Fruit fly (Drosophila melanogaster) whole organism, prepupa: ENCODE results near the gene Shawn.
A peak's percentile ranks its signal among the peaks of the same experiment; 100 is the strongest.

Source experiments
- Blimp-1 ChIP-seq: fragments of 200-800 bp; sonication (Bioruptor generic); optimal IDR thresholded peaks from 3 replicates; lab custom pipeline; 2017; ENCODE audit warnings: missing biosample characterization, missing genetic modification characterization, mild to moderate bottlenecking, moderate library complexity, missing genetic modification reagents
- CG10631 ChIP-seq: fragments of 200-800 bp; sonication (Bioruptor generic); optimal IDR thresholded peaks from 2 replicates; lab custom pipeline; 2016; ENCODE audit warnings: missing biosample characterization, missing genetic modification characterization
- CG10669 ChIP-seq: fragments of 200-800 bp; sonication (Bioruptor generic); optimal IDR thresholded peaks from 3 replicates; lab custom pipeline; 2018; ENCODE audit warnings: missing biosample characterization, mild to moderate bottlenecking, missing genetic modification characterization, moderate library complexity
- CG11294 ChIP-seq: fragments of 200-800 bp; sonication (Bioruptor generic); IDR thresholded peaks from 2 replicates; pipeline ENCODE4 v1.3.6; 2022; ENCODE audit warnings: missing biosample characterization, missing genetic modification characterization
- CG11762 ChIP-seq: fragments of 200-800 bp; sonication (Bioruptor generic); optimal IDR thresholded peaks from 3 replicates; lab custom pipeline; 2016; ENCODE audit warnings: missing biosample characterization, missing genetic modification characterization; ENCODE audit not compliant: insufficient read depth
- CG11902 ChIP-seq: fragments of 200-800 bp; sonication (Bioruptor generic); optimal IDR thresholded peaks from 3 replicates; lab custom pipeline; 2016; ENCODE audit warnings: missing biosample characterization, missing genetic modification characterization
- CG15336 ChIP-seq: fragments of 200-800 bp; sonication (Bioruptor generic); IDR thresholded peaks from 2 replicates; pipeline ENCODE4 v1.3.6; 2022; ENCODE audit warnings: missing biosample characterization, missing genetic modification characterization
- CG1621 ChIP-seq: fragments of 200-800 bp; sonication (Bioruptor generic); optimal IDR thresholded peaks from 3 replicates; lab custom pipeline; 2018; ENCODE audit warnings: missing biosample characterization, mild to moderate bottlenecking, missing genetic modification characterization
- CG16779 ChIP-seq: fragments of 200-800 bp; sonication (Bioruptor generic); optimal IDR thresholded peaks from 3 replicates; lab custom pipeline; 2017; ENCODE audit warnings: missing biosample characterization, mild to moderate bottlenecking, missing genetic modification characterization
- CG3032 ChIP-seq: fragments of 200-800 bp; optimal IDR thresholded peaks from 2 replicates; lab custom pipeline; 2019; ENCODE audit warnings: missing biosample characterization, mild to moderate bottlenecking, missing genetic modification characterization, moderate library complexity
- CG31627 ChIP-seq: fragments of 200-800 bp; sonication (Bioruptor generic); optimal IDR thresholded peaks from 3 replicates; lab custom pipeline; 2016; ENCODE audit warnings: missing biosample characterization, missing genetic modification characterization
- CG32006 ChIP-seq: fragments of 200-800 bp; sonication (Bioruptor generic); optimal IDR thresholded peaks from 3 replicates; lab custom pipeline; 2017; ENCODE audit warnings: missing biosample characterization, mild to moderate bottlenecking, missing genetic modification characterization
- CG34406 ChIP-seq: fragments of 200-800 bp; sonication (Bioruptor generic); optimal IDR thresholded peaks from 3 replicates; lab custom pipeline; 2016; ENCODE audit warnings: missing biosample characterization, missing genetic modification characterization
- CG6163 ChIP-seq: fragments of 200-800 bp; sonication (Bioruptor generic); IDR thresholded peaks from 3 replicates; pipeline ENCODE4 v1.3.6; 2022; ENCODE audit warnings: missing biosample characterization, missing genetic modification characterization
- CG6792 ChIP-seq: fragments of 200-800 bp; sonication (Bioruptor generic); optimal IDR thresholded peaks from 3 replicates; lab custom pipeline; 2016; ENCODE audit warnings: missing biosample characterization, missing genetic modification characterization
- CG6808 ChIP-seq: fragments of 200-800 bp; sonication (Bioruptor generic); optimal IDR thresholded peaks from 3 replicates; lab custom pipeline; 2017; ENCODE audit warnings: missing biosample characterization, missing genetic modification characterization, mild to moderate bottlenecking, moderate library complexity, missing genetic modification reagents
- CG6854 ChIP-seq: fragments of 200-800 bp; sonication (Bioruptor generic); optimal IDR thresholded peaks from 2 replicates; lab custom pipeline; 2017; ENCODE audit warnings: missing biosample characterization, mild to moderate bottlenecking, missing genetic modification characterization
- CG7368 ChIP-seq: fragments of 200-800 bp; sonication (Bioruptor generic); optimal IDR thresholded peaks from 3 replicates; lab custom pipeline; 2016; ENCODE audit warnings: missing biosample characterization, missing genetic modification characterization
- CG9139 ChIP-seq: fragments of 200-800 bp; sonication (Bioruptor generic); optimal IDR thresholded peaks from 3 replicates; lab custom pipeline; 2017; ENCODE audit warnings: missing biosample characterization, mild to moderate bottlenecking, missing genetic modification characterization
- Eip75B ChIP-seq: fragments of 200-800 bp; sonication (Bioruptor generic); optimal IDR thresholded peaks from 3 replicates; lab custom pipeline; 2016; ENCODE audit warnings: missing biosample characterization, missing genetic modification characterization
- Eip78C ChIP-seq: fragments of 200-800 bp; sonication (Bioruptor generic); peaks from one replicate; lab custom pipeline; 2016; ENCODE audit warnings: missing biosample characterization, missing genetic modification characterization
- Eip93F ChIP-seq: fragments of 200-800 bp; sonication (Bioruptor generic); optimal IDR thresholded peaks from 2 replicates; lab custom pipeline; 2016; ENCODE audit warnings: missing biosample characterization, mild to moderate bottlenecking, missing genetic modification characterization
- Ets21C ChIP-seq: fragments of 200-800 bp; sonication (Bioruptor generic); optimal IDR thresholded peaks from 3 replicates; lab custom pipeline; 2016; ENCODE audit warnings: missing biosample characterization, missing genetic modification characterization
- Ets96B ChIP-seq: fragments of 200-800 bp; optimal IDR thresholded peaks from 2 replicates; lab custom pipeline; 2019; ENCODE audit warnings: missing biosample characterization, mild to moderate bottlenecking, missing genetic modification characterization, moderate library complexity
- Gug ChIP-seq: fragments of 200-800 bp; sonication (Bioruptor generic); IDR thresholded peaks from 2 replicates; pipeline ENCODE4 v1.3.6; 2022; ENCODE audit warnings: missing biosample characterization, missing genetic modification characterization
- Hr38 ChIP-seq: sonication (Bioruptor generic); optimal IDR thresholded peaks from 2 replicates; lab custom pipeline; 2016; ENCODE audit warnings: missing biosample characterization, missing genetic modification characterization
- Hr39 ChIP-seq: fragments of 200-800 bp; sonication (Bioruptor generic); optimal IDR thresholded peaks from 2 replicates; lab custom pipeline; 2016; ENCODE audit warnings: missing biosample characterization, missing genetic modification characterization
- Lpt ChIP-seq: fragments of 200-800 bp; sonication (Bioruptor generic); optimal IDR thresholded peaks from 3 replicates; lab custom pipeline; 2016; ENCODE audit warnings: missing biosample characterization, missing genetic modification characterization
- Met ChIP-seq: fragments of 200-800 bp; sonication (Bioruptor generic); optimal IDR thresholded peaks from 3 replicates; lab custom pipeline; 2016; ENCODE audit warnings: missing biosample characterization, missing genetic modification characterization
- Sox14 ChIP-seq: fragments of 200-800 bp; sonication (Bioruptor generic); optimal IDR thresholded peaks from 3 replicates; lab custom pipeline; 2016; ENCODE audit warnings: missing biosample characterization, missing genetic modification characterization
- Sox15 ChIP-seq: fragments of 200-800 bp; sonication (Bioruptor generic); optimal IDR thresholded peaks from 3 replicates; lab custom pipeline; 2016; ENCODE audit warnings: missing biosample characterization, missing genetic modification characterization
- achi ChIP-seq: fragments of 200-800 bp; sonication (Bioruptor generic); optimal IDR thresholded peaks from 3 replicates; lab custom pipeline; 2016; ENCODE audit warnings: missing biosample characterization, missing genetic modification characterization
- cyc ChIP-seq: fragments of 200-800 bp; sonication (Bioruptor generic); optimal IDR thresholded peaks from 3 replicates; lab custom pipeline; 2016; ENCODE audit warnings: missing biosample characterization, missing genetic modification characterization
- dac ChIP-seq: fragments of 200-800 bp; sonication (Bioruptor generic); optimal IDR thresholded peaks from 2 replicates; lab custom pipeline; 2017; ENCODE audit warnings: missing biosample characterization, mild to moderate bottlenecking, missing genetic modification characterization
- dsx ChIP-seq: fragments of 200-800 bp; optimal IDR thresholded peaks from 3 replicates; lab custom pipeline; 2019; ENCODE audit warnings: missing biosample characterization, mild to moderate bottlenecking, missing genetic modification characterization, moderate library complexity; ENCODE audit not compliant: poor library complexity, severe bottlenecking
- eg ChIP-seq: fragments of 200-800 bp; sonication (Bioruptor generic); IDR thresholded peaks from 3 replicates; pipeline ENCODE4 v1.3.6; 2022; ENCODE audit warnings: missing biosample characterization, missing genetic modification characterization
- esn ChIP-seq: fragments of 200-800 bp; sonication (Bioruptor generic); optimal IDR thresholded peaks from 2 replicates; lab custom pipeline; 2016; ENCODE audit warnings: missing biosample characterization, mild to moderate bottlenecking, missing genetic modification characterization, moderate library complexity
- lz ChIP-seq: fragments of 200-800 bp; sonication (Bioruptor generic); optimal IDR thresholded peaks from 3 replicates; lab custom pipeline; 2016; ENCODE audit warnings: missing biosample characterization, missing genetic modification characterization
- net ChIP-seq: fragments of 200-800 bp; sonication (Bioruptor generic); optimal IDR thresholded peaks from 3 replicates; lab custom pipeline; 2016; ENCODE audit warnings: missing biosample characterization, missing genetic modification characterization
- pdm3 ChIP-seq: fragments of 200-800 bp; sonication (Bioruptor generic); optimal IDR thresholded peaks from 3 replicates; lab custom pipeline; 2016; ENCODE audit warnings: missing biosample characterization, missing genetic modification characterization
- ss ChIP-seq, 2 experiments: fragments of 200-800 bp; sonication (Bioruptor generic); optimal IDR thresholded peaks; 2 replicates in 1 of 2; 3 replicates in 1 of 2; lab custom pipeline; 2017 to 2018; ENCODE audit warnings: mild to moderate bottlenecking in 2 of 2, missing biosample characterization in 2 of 2, missing genetic modification characterization in 2 of 2, moderate library complexity in 1 of 2
- topi ChIP-seq: fragments of 200-800 bp; sonication (Bioruptor generic); optimal IDR thresholded peaks from 3 replicates; lab custom pipeline; 2016; ENCODE audit warnings: missing biosample characterization, missing genetic modification characterization

Shawn gene

dm6 chrX:19651757-19652419 is 40.6 kb downstream of the Shawn start, which contains the start of the genes Ranbp21 and Elys:
TSS of gene Ranbp21 (minus strand) at chrX:19652269.
TSS of gene Elys (plus strand) at chrX:19652305.
- TF ChIP-seq Sox15 (GFP tag; lab: Kevin White, UChicago) (peak; percentile 55), dac (no peak), CG31627 (GFP tag; lab: Kevin White, UChicago) (peak; percentile 74), CG3032 (peak; percentile 43), Hr39 (peak; percentile 76), Gug (GFP tag; lab: Robert Waterston, UW) (0 out of 2 replicates have a peak, but pooled peaks have one; percentile 32), Ets96B (tag; lab: Kevin White, UChicago) (no peak), eg (GFP tag; lab: Robert Waterston, UW) (peak; percentile 33; the same call in 1 of the 3 replicates), dsx (GFP tag; lab: Kevin White, UChicago) (no peak), Ets21C (GFP tag; lab: Kevin White, UChicago) (peak; percentile 56), CG6163 (GFP tag; lab: Robert Waterston, UW) (peak; percentile 66; the same call in 2 of the 3 replicates), esn (peak; percentile 58), CG34406 (peak; percentile 3), lz (GFP tag; lab: Kevin White, UChicago) (peak; percentile 68), CG7368 (no peak), CG1621 (peak; percentile 5), CG11902 (no peak), Sox14 (GFP tag; lab: Kevin White, UChicago) (peak; percentile 74), Lpt (peak; percentile 13), cyc (GFP tag; lab: Kevin White, UChicago) (peak; percentile 71), Eip78C (GFP tag; lab: Kevin White, UChicago) (peak; percentile 77), pdm3 (GFP tag; lab: Kevin White, UChicago) (no peak)

dm6 chrX:19662583-19663195 is 51.4 kb downstream of the Shawn start:
- TF ChIP-seq dsx (GFP tag; lab: Kevin White, UChicago) (peak; percentile 66), CG15336 (GFP tag; lab: Robert Waterston, UW) (peak; percentile 37; the same call in 1 of the 2 replicates), CG10669 (GFP tag; lab: Kevin White, UChicago) (no peak), Blimp-1 (GFP tag; lab: Kevin White, UChicago) (no peak), Lpt (peak; percentile 20), CG11294 (no peak), CG6163 (GFP tag; lab: Robert Waterston, UW) (peak; percentile 60; the same call in 1 of the 3 replicates), pdm3 (GFP tag; lab: Kevin White, UChicago) (no peak), CG6854 (peak; percentile 48), CG7368 (peak; percentile 11), eg (GFP tag; lab: Robert Waterston, UW) (peak; percentile 53; the same call in 1 of the 3 replicates)

dm6 chrX:19663196-19663858 is 52.0 kb downstream of the Shawn start:
- TF ChIP-seq CG10631 (GFP tag; lab: Kevin White, UChicago) (peak; percentile 40), CG7368 (peak; percentile 9), Met (GFP tag; lab: Kevin White, UChicago) (peak; percentile 64), CG1621 (no peak), CG32006 (GFP tag; lab: Kevin White, UChicago) (peak; percentile 78), Eip75B (GFP tag; lab: Kevin White, UChicago) (peak; percentile 35), CG6163 (GFP tag; lab: Robert Waterston, UW) (0 out of 3 replicates have a peak, but pooled peaks have one; percentile 26), CG9139 (GFP tag; lab: Kevin White, UChicago) (peak; percentile 4), Sox14 (GFP tag; lab: Kevin White, UChicago) (no peak), pdm3 (GFP tag; lab: Kevin White, UChicago) (peak; percentile 55), CG6808 (peak; percentile 69), CG16779 (tag; lab: Kevin White, UChicago) (no peak), CG3032 (peak; percentile 50), Hr38 (no peak), CG15336 (GFP tag; lab: Robert Waterston, UW) (no peak), Eip93F (GFP tag; lab: Kevin White, UChicago) (no peak), CG10669 (GFP tag; lab: Kevin White, UChicago) (no peak), cyc (GFP tag; lab: Kevin White, UChicago) (peak; percentile 24), achi (GFP tag; lab: Kevin White, UChicago) (peak; percentile 47), eg (GFP tag; lab: Robert Waterston, UW) (peak; percentile 10; the same call in 1 of the 3 replicates), CG31627 (GFP tag; lab: Kevin White, UChicago) (peak; percentile 7), topi (GFP tag; lab: Kevin White, UChicago) (peak; percentile 63), CG6792 (GFP tag; lab: Kevin White, UChicago) (peak; percentile 50), ss (GFP tag; optimal IDR thresholded peaks at IDR 0.05; lab: Kevin White, UChicago) (peak; percentile 56 to 57), net (GFP tag; lab: Kevin White, UChicago) (peak; percentile 63), CG11902 (no peak), CG11762 (peak; percentile 28)
